Worm (Caenorhabditis elegans): ENCODE results near the gene clec-158.

The clec-158 gene

DNA sequence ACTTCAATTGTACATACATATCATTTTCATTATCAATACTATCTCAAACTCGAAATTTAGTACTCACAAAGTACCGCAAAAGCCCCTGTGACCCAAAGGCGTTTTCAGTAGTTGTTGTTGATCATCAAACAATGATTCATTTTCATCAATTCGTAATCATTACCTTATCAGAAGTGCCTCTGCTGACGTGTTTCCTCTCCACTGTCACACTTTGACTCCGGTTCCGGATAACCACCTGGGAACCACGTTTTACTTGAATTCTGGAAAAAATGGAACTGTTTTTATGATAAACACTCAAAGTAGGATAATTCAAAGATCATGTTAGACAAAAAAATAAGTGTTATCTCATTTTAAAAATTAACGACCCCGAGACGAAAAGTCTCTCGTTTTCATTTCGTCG is 41.3 kb downstream of the clec-158 start:
- TF ChIP-seq elt-2 (tag; optimal IDR thresholded peaks at IDR 0.05), result peak; percentile 74
- no peak for TF ChIP-seq xbp-1 (tag; optimal IDR thresholded peaks at IDR 0.05)

DNA sequence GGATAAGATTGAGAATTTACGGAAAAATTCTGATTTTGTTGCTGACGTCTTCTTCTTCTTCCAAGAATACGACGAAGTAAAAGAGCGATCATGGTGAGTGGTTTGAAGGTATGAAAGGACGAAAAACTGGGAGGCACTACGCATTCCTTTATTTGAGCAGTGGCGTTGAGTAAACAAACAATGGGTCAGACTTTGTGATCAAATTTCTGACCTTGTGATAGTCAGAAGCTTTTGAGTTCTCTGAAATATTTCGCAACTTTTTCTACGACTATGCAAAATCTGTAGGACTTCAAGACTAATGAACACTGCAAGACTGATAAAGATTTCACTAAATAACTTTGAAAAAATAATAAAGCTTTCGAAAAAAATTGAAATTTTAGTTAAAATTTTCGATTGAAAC is 42.5 kb downstream of the clec-158 start, which contains the start of gene F28F5.4:
TSS of gene F28F5.4 (minus strand) at position 104 of the 400 bp plus-strand sequence.
- TF ChIP-seq nhr-85 (tag) (peak; percentile 16), C16A3.4 (tag; optimal IDR thresholded peaks at IDR 0.05) (no peak), egl-27 (tag; optimal IDR thresholded peaks at IDR 0.05) (no peak), C34B4.2 (tag; optimal IDR thresholded peaks at IDR 0.05) (no peak), efl-1 (optimal IDR thresholded peaks at IDR 0.05) (no peak), efl-1 (GFP tag; optimal IDR thresholded peaks at IDR 0.05 in 1 of 2) (peak in 1 of 2 experiments; percentile 83), fkh-8 (tag; optimal IDR thresholded peaks at IDR 0.05) (no peak)
